Fruit fly (Drosophila melanogaster) whole organism, embryonic: ENCODE data around the gene dati.

Experiments used
- Asciz ChIP-seq: fragments of 200-800 bp; sonication (Bioruptor generic); optimal IDR thresholded peaks from 2 replicates; lab custom pipeline; 2017; ENCODE audit warnings: missing biosample characterization, mild to moderate bottlenecking, missing genetic modification characterization, missing genetic modification reagents
- Blimp-1 ChIP-seq: fragments of 200-800 bp; sonication (Bioruptor generic); optimal IDR thresholded peaks from 3 replicates; lab custom pipeline; 2018; ENCODE audit warnings: missing biosample characterization, missing genetic modification characterization, mild to moderate bottlenecking, moderate library complexity, missing genetic modification reagents
- CG10147 ChIP-seq: fragments of 200-800 bp; sonication (Bioruptor generic); optimal IDR thresholded peaks from 2 replicates; lab custom pipeline; 2019; ENCODE audit warnings: missing biosample characterization, mild to moderate bottlenecking, missing genetic modification characterization, moderate library complexity
- CG10462 ChIP-seq: fragments of 200-800 bp; sonication (Bioruptor generic); optimal IDR thresholded peaks from 2 replicates; lab custom pipeline; 2016; ENCODE audit warnings: missing biosample characterization, missing genetic modification characterization
- CG10654 ChIP-seq: fragments of 200-800 bp; sonication (Bioruptor generic); optimal IDR thresholded peaks from 2 replicates; lab custom pipeline; 2016; ENCODE audit warnings: missing biosample characterization, missing genetic modification characterization
- CG10979 ChIP-seq: fragments of 200-800 bp; sonication (Bioruptor generic); optimal IDR thresholded peaks from 2 replicates; lab custom pipeline; 2018; ENCODE audit warnings: missing biosample characterization, mild to moderate bottlenecking, missing genetic modification characterization, moderate library complexity
- CG13296 ChIP-seq: fragments of 200-800 bp; sonication (Bioruptor generic); optimal IDR thresholded peaks from 3 replicates; lab custom pipeline; 2018; ENCODE audit warnings: missing biosample characterization, mild to moderate bottlenecking, missing genetic modification characterization
- CG13424 ChIP-seq: fragments of 200-800 bp; sonication (Bioruptor generic); optimal IDR thresholded peaks from 2 replicates; lab custom pipeline; 2019; ENCODE audit warnings: missing biosample characterization, mild to moderate bottlenecking, missing genetic modification characterization, moderate library complexity
- CG15514 ChIP-seq: fragments of 200-800 bp; sonication (Bioruptor generic); optimal IDR thresholded peaks from 3 replicates; lab custom pipeline; 2017; ENCODE audit warnings: missing biosample characterization, missing genetic modification characterization, mild to moderate bottlenecking, moderate library complexity, missing genetic modification reagents
- CG16779 ChIP-seq: fragments of 200-800 bp; sonication (Bioruptor generic); IDR thresholded peaks from 2 replicates; pipeline ENCODE4 v1.3.6; 2022; ENCODE audit warnings: missing biosample characterization, missing genetic modification characterization
- CG16813 ChIP-seq: fragments of 200-800 bp; sonication (Bioruptor generic); IDR thresholded peaks from 3 replicates; pipeline ENCODE4 v1.3.6; 2022; ENCODE audit warnings: missing biosample characterization, missing genetic modification characterization; ENCODE audit not compliant: partially characterized antibody
- CG18262 ChIP-seq: fragments of 200-800 bp; optimal IDR thresholded peaks from 3 replicates; lab custom pipeline; 2019; ENCODE audit warnings: missing biosample characterization, mild to moderate bottlenecking, missing genetic modification characterization, moderate library complexity
- CG2199 ChIP-seq: fragments of 200-800 bp; sonication (Bioruptor generic); IDR thresholded peaks from 3 replicates; pipeline ENCODE4 v1.3.6; 2022; ENCODE audit warnings: missing biosample characterization, missing genetic modification characterization
- CG2678 ChIP-seq: fragments of 200-800 bp; sonication (Bioruptor generic); optimal IDR thresholded peaks from 3 replicates; lab custom pipeline; 2019; ENCODE audit warnings: missing biosample characterization, mild to moderate bottlenecking, missing genetic modification characterization, moderate library complexity
- CG30403 ChIP-seq: fragments of 200-800 bp; sonication (Bioruptor generic); optimal IDR thresholded peaks from 3 replicates; lab custom pipeline; 2016; ENCODE audit warnings: missing biosample characterization, missing genetic modification characterization
- CG3281 ChIP-seq: fragments of 200-800 bp; sonication (Bioruptor generic); optimal IDR thresholded peaks from 3 replicates; lab custom pipeline; 2017; ENCODE audit warnings: missing biosample characterization, mild to moderate bottlenecking, missing genetic modification characterization
- CG33213 ChIP-seq: fragments of 200-800 bp; sonication (Bioruptor generic); optimal IDR thresholded peaks from 3 replicates; lab custom pipeline; 2016; ENCODE audit warnings: missing biosample characterization, missing genetic modification characterization
- CG3847 ChIP-seq: fragments of 200-800 bp; sonication (Bioruptor generic); IDR thresholded peaks from 2 replicates; pipeline ENCODE4 v1.3.6; 2022; ENCODE audit warnings: missing biosample characterization, missing genetic modification characterization
- CG4404 ChIP-seq: fragments of 200-800 bp; sonication (Bioruptor generic); IDR thresholded peaks from 2 replicates; pipeline ENCODE4 v1.3.6; 2022; ENCODE audit warnings: missing biosample characterization, missing genetic modification characterization
- CG9727 ChIP-seq: fragments of 200-800 bp; sonication (Bioruptor generic); optimal IDR thresholded peaks from 3 replicates; lab custom pipeline; 2017; ENCODE audit warnings: missing biosample characterization, mild to moderate bottlenecking, missing genetic modification characterization
- CrebB ChIP-seq: fragments of 200-800 bp; sonication (Bioruptor generic); optimal IDR thresholded peaks from 3 replicates; lab custom pipeline; 2018; ENCODE audit warnings: missing biosample characterization, mild to moderate bottlenecking, missing genetic modification characterization
- Ets65A ChIP-seq: fragments of 200-800 bp; sonication (Bioruptor generic); peaks from one replicate; lab custom pipeline; 2016; ENCODE audit warnings: missing biosample characterization, missing genetic modification characterization
- MBD-R2 ChIP-seq: fragments of 200-800 bp; sonication (Bioruptor generic); IDR thresholded peaks from 2 replicates; pipeline ENCODE4 v1.3.6; 2022; ENCODE audit warnings: missing biosample characterization, missing genetic modification characterization
- MESR4 ChIP-seq: fragments of 200-800 bp; sonication (Bioruptor generic); optimal IDR thresholded peaks from 2 replicates; lab custom pipeline; 2018; ENCODE audit warnings: missing biosample characterization, mild to moderate bottlenecking, missing genetic modification characterization, moderate library complexity
- Mes4 ChIP-seq: fragments of 200-800 bp; sonication (Bioruptor generic); optimal IDR thresholded peaks from 2 replicates; lab custom pipeline; 2016; ENCODE audit warnings: missing biosample characterization, missing genetic modification characterization
- Myb ChIP-seq: fragments of 200-800 bp; sonication (Bioruptor generic); optimal IDR thresholded peaks from 2 replicates; lab custom pipeline; 2016; ENCODE audit warnings: missing biosample characterization, missing genetic modification characterization
- Oaz ChIP-seq: fragments of 200-800 bp; sonication (Bioruptor generic); IDR thresholded peaks from 2 replicates; pipeline ENCODE4 v1.3.6; 2022; ENCODE audit warnings: missing biosample characterization, missing genetic modification characterization
- Sin3A ChIP-seq: fragments of >200 bp; optimal IDR thresholded peaks from 2 replicates; lab custom pipeline; 2018
- aop ChIP-seq: fragments of 200-800 bp; sonication (Bioruptor generic); IDR thresholded peaks from 2 replicates; pipeline ENCODE4 v1.3.6; 2022; ENCODE audit warnings: missing biosample characterization, missing genetic modification characterization
- ap ChIP-seq: fragments of 200-800 bp; sonication (Bioruptor generic); IDR thresholded peaks from 2 replicates; pipeline ENCODE4 v1.3.6; 2022; ENCODE audit warnings: missing biosample characterization, missing genetic modification characterization
- ato ChIP-seq: fragments of 200-800 bp; sonication (Bioruptor generic); IDR thresholded peaks from 2 replicates; pipeline ENCODE4 v1.3.6; 2022; ENCODE audit warnings: missing biosample characterization, missing genetic modification characterization; ENCODE audit not compliant: partially characterized antibody
- bab2 ChIP-seq: fragments of 200-800 bp; sonication (Bioruptor generic); optimal IDR thresholded peaks from 2 replicates; lab custom pipeline; 2016; ENCODE audit warnings: missing biosample characterization, missing genetic modification characterization
- bigmax ChIP-seq: fragments of 200-800 bp; sonication (Bioruptor generic); optimal IDR thresholded peaks from 2 replicates; lab custom pipeline; 2018; ENCODE audit warnings: missing biosample characterization, mild to moderate bottlenecking, missing genetic modification characterization
- br ChIP-seq: fragments of >200 bp; optimal IDR thresholded peaks from 2 replicates; lab custom pipeline; 2017
- caup ChIP-seq: fragments of 200-800 bp; sonication (Bioruptor generic); optimal IDR thresholded peaks from 3 replicates; lab custom pipeline; 2017; ENCODE audit warnings: missing biosample characterization, mild to moderate bottlenecking, missing genetic modification characterization, moderate library complexity; ENCODE audit not compliant: severe bottlenecking
- croc ChIP-seq: fragments of 200-800 bp; sonication (Bioruptor generic); conservative IDR thresholded peaks from 3 replicates; pipeline ENCODE4 v1.3.6; 2022; ENCODE audit warnings: missing biosample characterization, missing genetic modification characterization
- cwo ChIP-seq: fragments of 200-800 bp; sonication (Bioruptor generic); optimal IDR thresholded peaks from 3 replicates; lab custom pipeline; 2017; ENCODE audit warnings: missing biosample characterization, missing genetic modification characterization, mild to moderate bottlenecking, moderate library complexity, missing genetic modification reagents
- dan ChIP-seq: fragments of 200-800 bp; sonication (Bioruptor generic); IDR thresholded peaks from 2 replicates; pipeline ENCODE4 v1.3.6; 2022; ENCODE audit warnings: missing biosample characterization, missing genetic modification characterization
- dm ChIP-seq: fragments of 200-800 bp; sonication (Bioruptor generic); optimal IDR thresholded peaks from 3 replicates; lab custom pipeline; 2016; ENCODE audit warnings: missing biosample characterization, missing genetic modification characterization
- dmrt11E ChIP-seq: fragments of 200-800 bp; sonication (Bioruptor generic); optimal IDR thresholded peaks from 3 replicates; lab custom pipeline; 2018; ENCODE audit warnings: missing biosample characterization, mild to moderate bottlenecking, missing genetic modification characterization, moderate library complexity
- dysf ChIP-seq: fragments of 200-800 bp; sonication (Bioruptor generic); IDR thresholded peaks from 3 replicates; pipeline ENCODE4 v1.3.6; 2022; ENCODE audit warnings: missing biosample characterization, missing genetic modification characterization
- eve ChIP-seq, 2 experiments: fragments of >200 bp; optimal IDR thresholded peaks; 2 replicates each; lab custom pipeline; 2017; ENCODE audit warnings: missing biosample characterization in 2 of 2, missing genetic modification characterization in 2 of 2
- gem ChIP-seq: fragments of 200-800 bp; sonication (Bioruptor generic); optimal IDR thresholded peaks from 2 replicates; lab custom pipeline; 2019; ENCODE audit warnings: missing biosample characterization, mild to moderate bottlenecking, missing genetic modification characterization, moderate library complexity
- knrl ChIP-seq: fragments of 200-800 bp; sonication (Bioruptor generic); IDR thresholded peaks from 3 replicates; pipeline ENCODE4 v1.3.6; 2022; ENCODE audit warnings: missing biosample characterization, missing genetic modification characterization; ENCODE audit not compliant: partially characterized antibody
- rib ChIP-seq: fragments of 200-800 bp; sonication (Bioruptor generic); IDR thresholded peaks from 2 replicates; pipeline ENCODE4 v1.3.6; 2022; ENCODE audit warnings: missing biosample characterization, missing genetic modification characterization
- row ChIP-seq: fragments of 200-800 bp; sonication (Bioruptor generic); IDR thresholded peaks from 3 replicates; pipeline ENCODE4 v1.3.6; 2022; ENCODE audit warnings: missing biosample characterization, missing genetic modification characterization
- sc ChIP-seq, 3 experiments: fragments of >200 bp in 2 of 3; fragments of 200-800 bp in 1 of 3; sonication (Bioruptor generic) in 1 of 3; optimal IDR thresholded peaks; 2 replicates in 2 of 3; 3 replicates in 1 of 3; lab custom pipeline; 2017; ENCODE audit warnings: mild to moderate bottlenecking in 1 of 3, missing biosample characterization in 1 of 3, missing genetic modification characterization in 1 of 3, missing genetic modification reagents in 1 of 3
- so ChIP-seq: fragments of 200-800 bp; sonication (Bioruptor generic); IDR thresholded peaks from 3 replicates; pipeline ENCODE4 v1.3.6; 2022; ENCODE audit warnings: missing biosample characterization, missing genetic modification characterization
- sr ChIP-seq: fragments of 200-800 bp; sonication (Bioruptor generic); IDR thresholded peaks from 3 replicates; pipeline ENCODE4 v1.3.6; 2022; ENCODE audit warnings: missing biosample characterization, missing genetic modification characterization
- twi ChIP-seq: fragments of 200-800 bp; optimal IDR thresholded peaks from 2 replicates; lab custom pipeline; 2019; ENCODE audit warnings: missing biosample characterization, mild to moderate bottlenecking, missing genetic modification characterization, moderate library complexity
- vvl ChIP-seq: fragments of 200-800 bp; sonication (Bioruptor generic); IDR thresholded peaks from 2 replicates; pipeline ENCODE4 v1.3.6; 2022; ENCODE audit warnings: missing biosample characterization, missing genetic modification characterization

Gene dati

DNA sequence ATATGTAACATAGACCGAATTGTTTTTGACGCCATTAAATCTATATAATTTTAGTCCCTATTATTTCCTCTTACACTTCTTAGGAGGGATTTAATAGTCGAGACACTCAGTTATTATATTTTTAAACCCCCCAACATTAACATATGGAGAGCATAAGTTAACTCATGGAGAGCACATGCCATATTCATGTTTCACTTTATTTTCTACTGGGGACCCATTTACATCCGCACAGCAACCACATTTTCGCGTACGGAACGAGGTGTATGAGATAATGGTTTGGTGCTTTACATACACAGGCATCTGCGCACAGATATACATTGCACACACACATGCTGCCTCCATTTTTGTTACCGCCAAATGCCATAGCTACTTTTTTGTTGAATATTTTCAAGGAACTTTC lies 16.1 kb upstream of the dati start (continued):
- no peak for TF ChIP-seq bigmax (GFP tag; lab: Kevin White, UChicago)
- TF ChIP-seq twi (tag; lab: Kevin White, UChicago), result peak; percentile 99
- TF ChIP-seq Sin3A (lab: Kevin White, UChicago), result no peak
- no peak for TF ChIP-seq so (GFP tag; lab: Robert Waterston, UW)
- no peak for TF ChIP-seq aop (GFP tag; lab: Robert Waterston, UW)
- no peak for TF ChIP-seq CG2678 (tag; lab: Kevin White, UChicago)
- TF ChIP-seq knrl (GFP tag; lab: Robert Waterston, UW), result no peak
- no peak for TF ChIP-seq MESR4 (GFP tag; lab: Kevin White, UChicago)
- no peak for TF ChIP-seq dan
- peak; percentile 44 for TF ChIP-seq CG18262 (tag; lab: Kevin White, UChicago)
- no peak for TF ChIP-seq CG4404 (GFP tag; lab: Robert Waterston, UW)
- TF ChIP-seq MBD-R2 (GFP tag; lab: Robert Waterston, UW), result no peak
- TF ChIP-seq row (GFP tag; lab: Robert Waterston, UW), result peak; percentile 30; the same call in 1 of the 3 replicates
- no peak for TF ChIP-seq dmrt11E (tag; lab: Kevin White, UChicago)
- peak in 1 of 2 experiments; percentile 29 for TF ChIP-seq eve (GFP tag; optimal IDR thresholded peaks at IDR 0.05; lab: Kevin White, UChicago)
- no peak for TF ChIP-seq CG15514 (GFP tag; lab: Kevin White, UChicago)
- no peak for TF ChIP-seq CG10147 (GFP tag; lab: Kevin White, UChicago)
- TF ChIP-seq gem (tag; lab: Kevin White, UChicago), result no peak
- no peak for TF ChIP-seq CG30403
- TF ChIP-seq Oaz (GFP tag; lab: Robert Waterston, UW), result no peak
- no peak for TF ChIP-seq br (lab: Kevin White, UChicago)
- no peak for TF ChIP-seq CG16813 (GFP tag; lab: Robert Waterston, UW)
- no peak for TF ChIP-seq CG10979 (tag; lab: Kevin White, UChicago)
- no peak for TF ChIP-seq CG16779 (GFP tag; lab: Robert Waterston, UW)
- no peak for TF ChIP-seq bab2 (GFP tag; lab: Kevin White, UChicago)
- TF ChIP-seq CG13296 (GFP tag; lab: Kevin White, UChicago), result no peak
- TF ChIP-seq CrebB (tag; lab: Kevin White, UChicago), result no peak
- no peak for TF ChIP-seq CG10654

DNA sequence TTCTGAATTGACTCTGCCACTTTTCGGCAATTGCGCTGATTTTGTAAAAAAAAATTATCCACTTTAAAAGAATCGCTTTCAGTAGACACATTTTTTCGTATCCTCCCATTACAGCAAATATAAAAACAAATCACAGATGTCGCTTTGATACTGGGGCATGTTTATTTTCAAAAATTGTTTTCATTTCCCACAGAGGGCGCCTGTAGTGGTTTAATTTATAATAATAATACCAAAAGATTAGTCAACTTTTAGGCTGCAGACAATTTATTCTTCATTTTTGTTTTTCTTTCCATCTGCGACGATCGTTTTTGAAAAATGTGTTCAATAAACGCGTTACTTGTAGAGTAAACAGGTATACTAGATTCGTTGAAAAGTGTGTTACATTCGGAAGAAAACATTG lies 11.4 kb upstream of the dati start:
- TF ChIP-seq vvl (GFP tag; lab: Robert Waterston, UW) (peak; percentile 80), CG33213 (GFP tag; lab: Kevin White, UChicago) (peak; percentile 38), dysf (GFP tag; lab: Robert Waterston, UW) (no peak; the same call in 2 of the 3 replicates), CG9727 (GFP tag; lab: Kevin White, UChicago) (no peak), CG13424 (peak; percentile 24), ap (GFP tag; lab: Robert Waterston, UW) (no peak), rib (GFP tag; lab: Robert Waterston, UW) (no peak), Mes4 (GFP tag; lab: Kevin White, UChicago) (no peak), CG10462 (GFP tag; lab: Kevin White, UChicago) (peak; percentile 24), CG3281 (GFP tag; lab: Kevin White, UChicago) (no peak), Ets65A (no peak), ato (GFP tag; lab: Robert Waterston, UW) (no peak; the same call in 1 of the 2 replicates), sr (no peak), caup (GFP tag; lab: Kevin White, UChicago) (peak; percentile 8), croc (no peak), knrl (GFP tag; lab: Robert Waterston, UW) (no peak), sc (optimal IDR thresholded peaks at IDR 0.05; lab: Kevin White, UChicago) (no peak), sc (GFP tag; optimal IDR thresholded peaks at IDR 0.05; lab: Kevin White, UChicago) (no peak), CG3847 (GFP tag; lab: Robert Waterston, UW) (no peak), Blimp-1 (GFP tag; lab: Kevin White, UChicago) (no peak), Asciz (GFP tag; lab: Kevin White, UChicago) (peak; percentile 47), CG2199 (GFP tag; lab: Robert Waterston, UW) (peak; percentile 99), Myb (peak; percentile 50), cwo (no peak), dm (no peak)
